Worm (Caenorhabditis elegans) whole organism, L1 larva: ENCODE measurements around the gene K02D10.8.

ENCODE experiments used
- C16A3.4 ChIP-seq: fragments of 150-350 bp; optimal IDR thresholded peaks from 2 replicates; lab custom pipeline; 2014; ENCODE audit warnings: missing biosample characterization, missing genetic modification characterization
- C34B4.2 ChIP-seq: sonication (generic microtip); optimal IDR thresholded peaks from 2 replicates; lab custom pipeline; 2017; ENCODE audit warnings: mild to moderate bottlenecking, missing genetic modification characterization, missing compliant biosample characterization
- alr-1 ChIP-seq: fragments of 200-800 bp; sonication (Bioruptor generic); optimal IDR thresholded peaks from 2 replicates; lab custom pipeline; 2018; ENCODE audit warnings: borderline replicate concordance, mild to moderate bottlenecking, missing genetic modification characterization, missing compliant biosample characterization
- blmp-1 ChIP-seq: fragments of 150-350 bp; optimal IDR thresholded peaks from 2 replicates; lab custom pipeline; 2014; ENCODE audit warnings: missing biosample characterization, missing genetic modification characterization
- ceh-82 ChIP-seq, 3 experiments: fragments of 150-350 bp in 1 of 3; sonication (generic microtip) in 2 of 3; optimal IDR thresholded peaks; 2 replicates each; lab custom pipeline; 2014 to 2017; ENCODE audit warnings: missing biosample characterization in 3 of 3, missing genetic modification characterization in 3 of 3
- ceh-88 ChIP-seq: fragments of 200-800 bp; sonication (Bioruptor generic); IDR thresholded peaks from 2 replicates; pipeline ENCODE4 v1.3.6; 2022; ENCODE audit warnings: missing genetic modification characterization, missing compliant biosample characterization
- ceh-90 ChIP-seq: sonication (generic microtip); optimal IDR thresholded peaks from 2 replicates; lab custom pipeline; 2016; ENCODE audit warnings: missing genetic modification characterization, missing compliant biosample characterization
- ces-1 ChIP-seq: fragments of 150-350 bp; optimal IDR thresholded peaks from 2 replicates; lab custom pipeline; 2014; ENCODE audit warnings: missing biosample characterization, missing genetic modification reagents, missing genetic modification characterization
- dpl-1 ChIP-seq, 3 experiments: fragments of 150-350 bp in 2 of 3; sonication (generic microtip) in 1 of 3; optimal IDR thresholded peaks; 2 replicates each; lab custom pipeline; 2014 to 2017; ENCODE audit warnings: missing biosample characterization in 3 of 3, missing genetic modification characterization in 3 of 3, missing genetic modification reagents in 3 of 3
- dsc-1 ChIP-seq: sonication (generic microtip); optimal IDR thresholded peaks from 2 replicates; lab custom pipeline; 2016; ENCODE audit warnings: mild to moderate bottlenecking, missing genetic modification characterization, missing compliant biosample characterization
- efl-1 ChIP-seq, 4 experiments: fragments of 150-350 bp; optimal IDR thresholded peaks in 3 of 4; peaks in 1 of 4; 1 replicate in 1 of 4; 2 replicates in 3 of 4; lab custom pipeline; 2014; ENCODE audit warnings: missing biosample characterization in 2 of 4, missing genetic modification characterization in 2 of 4, missing genetic modification reagents in 2 of 4
- efl-3 ChIP-seq: fragments of 200-800 bp; sonication (Bioruptor generic); optimal IDR thresholded peaks from 2 replicates; lab custom pipeline; 2018; ENCODE audit warnings: mild to moderate bottlenecking, missing genetic modification characterization, missing compliant biosample characterization
- elt-3 ChIP-seq, 6 experiments: fragments of 150-350 bp in 1 of 6; sonication (generic microtip); optimal IDR thresholded peaks; 2 replicates each; lab custom pipeline; 2017 to 2018; ENCODE audit warnings: missing biosample characterization in 6 of 6, missing genetic modification characterization in 6 of 6, inconsistent platforms in 1 of 6
- fkh-10 ChIP-seq: sonication (generic microtip); optimal IDR thresholded peaks from 2 replicates; lab custom pipeline; 2017; ENCODE audit warnings: missing biosample characterization, missing genetic modification reagents, missing genetic modification characterization
- fkh-4 ChIP-seq: sonication (generic microtip); optimal IDR thresholded peaks from 2 replicates; lab custom pipeline; 2016; ENCODE audit warnings: missing compliant biosample characterization, missing genetic modification characterization, borderline replicate concordance
- fkh-8 ChIP-seq: sonication (generic microtip); optimal IDR thresholded peaks from 2 replicates; lab custom pipeline; 2016; ENCODE audit warnings: mild to moderate bottlenecking, missing genetic modification characterization, missing compliant biosample characterization
- fos-1 ChIP-seq: fragments of 150-350 bp; optimal IDR thresholded peaks from 2 replicates; lab custom pipeline; 2014; ENCODE audit warnings: missing biosample characterization, missing genetic modification characterization
- grh-1 ChIP-seq: fragments of 200-800 bp; sonication (Bioruptor generic); IDR thresholded peaks from 2 replicates; pipeline ENCODE4 v1.3.6; 2022; ENCODE audit warnings: missing genetic modification reagents, missing genetic modification characterization, missing compliant biosample characterization
- irx-1 ChIP-seq: sonication (generic microtip); optimal IDR thresholded peaks from 2 replicates; lab custom pipeline; 2016; ENCODE audit warnings: missing genetic modification characterization, missing compliant biosample characterization
- isw-1 ChIP-seq: fragments of 200-800 bp; sonication (Bioruptor generic); IDR thresholded peaks from 2 replicates; pipeline ENCODE4 v1.3.6; 2022; ENCODE audit warnings: missing genetic modification characterization, missing compliant biosample characterization
- jun-1 ChIP-seq: fragments of 150-350 bp; optimal IDR thresholded peaks from 2 replicates; lab custom pipeline; 2014; ENCODE audit warnings: missing biosample characterization, missing genetic modification reagents, missing genetic modification characterization
- lin-13 ChIP-seq: fragments of 150-350 bp; optimal IDR thresholded peaks from 2 replicates; lab custom pipeline; 2014; ENCODE audit warnings: missing biosample characterization, missing genetic modification reagents, missing genetic modification characterization
- lin-15B ChIP-seq: fragments of 150-350 bp; sonication (generic microtip); optimal IDR thresholded peaks from 3 replicates; lab custom pipeline; 2014; ENCODE audit warnings: missing biosample characterization, missing genetic modification characterization
- lir-3 ChIP-seq: sonication (generic microtip); optimal IDR thresholded peaks from 2 replicates; lab custom pipeline; 2016; ENCODE audit warnings: mild to moderate bottlenecking, missing genetic modification characterization, moderate library complexity, missing compliant biosample characterization; ENCODE audit not compliant: poor library complexity
- lsy-2 ChIP-seq, 2 experiments: fragments of 150-350 bp; optimal IDR thresholded peaks; 2 replicates each; lab custom pipeline; 2014; ENCODE audit warnings: missing biosample characterization in 2 of 2, missing genetic modification characterization in 2 of 2
- mdl-1 ChIP-seq, 2 experiments: fragments of 150-350 bp; optimal IDR thresholded peaks; 2 replicates each; lab custom pipeline; 2014 to 2017; ENCODE audit warnings: missing biosample characterization in 2 of 2, missing genetic modification characterization in 2 of 2, inconsistent platforms in 1 of 2
- mep-1 ChIP-seq: fragments of 150-350 bp; optimal IDR thresholded peaks from 2 replicates; lab custom pipeline; 2014; ENCODE audit warnings: missing biosample characterization, missing genetic modification characterization
- nhr-11 ChIP-seq: fragments of 150-350 bp; optimal IDR thresholded peaks from 2 replicates; lab custom pipeline; 2014; ENCODE audit warnings: missing biosample characterization, missing genetic modification characterization
- nhr-71 ChIP-seq: sonication (generic microtip); optimal IDR thresholded peaks from 2 replicates; lab custom pipeline; 2016; ENCODE audit warnings: mild to moderate bottlenecking, missing genetic modification characterization, moderate library complexity, missing compliant biosample characterization
- nhr-77 ChIP-seq: fragments of 150-350 bp; optimal IDR thresholded peaks from 2 replicates; lab custom pipeline; 2014; ENCODE audit warnings: missing biosample characterization, missing genetic modification characterization
- nhr-84 ChIP-seq: sonication (generic microtip); optimal IDR thresholded peaks from 2 replicates; lab custom pipeline; 2017; ENCODE audit warnings: missing biosample characterization, missing genetic modification characterization
- nhr-85 ChIP-seq: sonication (generic microtip); peaks from one replicate; lab custom pipeline; 2016; ENCODE audit warnings: missing genetic modification characterization, inconsistent platforms, missing compliant biosample characterization
- pag-3 ChIP-seq: sonication (generic microtip); optimal IDR thresholded peaks from 2 replicates; lab custom pipeline; 2017; ENCODE audit warnings: missing genetic modification characterization, mild to moderate bottlenecking, missing compliant biosample characterization, antibody characterized with exemption, borderline replicate concordance; ENCODE audit not compliant: insufficient read depth
- pqm-1 ChIP-seq: sonication (generic microtip); optimal IDR thresholded peaks from 3 replicates; lab custom pipeline; 2017; ENCODE audit warnings: missing biosample characterization, missing genetic modification characterization
- rnt-1 ChIP-seq: sonication (generic microtip); optimal IDR thresholded peaks from 2 replicates; lab custom pipeline; 2016; ENCODE audit warnings: mild to moderate bottlenecking, missing genetic modification characterization, moderate library complexity, missing compliant biosample characterization
- skn-1 ChIP-seq: fragments of 150-350 bp; optimal IDR thresholded peaks from 2 replicates; lab custom pipeline; 2014; ENCODE audit warnings: missing biosample characterization, missing genetic modification characterization
- snpc-4 ChIP-seq: fragments of 150-350 bp; optimal IDR thresholded peaks from 2 replicates; lab custom pipeline; 2014; ENCODE audit warnings: missing biosample characterization, missing genetic modification characterization
- sptf-1 ChIP-seq: fragments of 150-350 bp; optimal IDR thresholded peaks from 2 replicates; lab custom pipeline; 2014; ENCODE audit warnings: missing biosample characterization, missing genetic modification characterization
- tbx-2 ChIP-seq: sonication (generic microtip); optimal IDR thresholded peaks from 2 replicates; lab custom pipeline; 2016; ENCODE audit warnings: missing genetic modification characterization, missing compliant biosample characterization
- unc-130 ChIP-seq: fragments of 150-350 bp; optimal IDR thresholded peaks from 2 replicates; lab custom pipeline; 2017; ENCODE audit warnings: missing biosample characterization, missing genetic modification characterization, inconsistent platforms
- unc-30 ChIP-seq: sonication (generic microtip); optimal IDR thresholded peaks from 2 replicates; lab custom pipeline; 2017; ENCODE audit warnings: missing biosample characterization, missing genetic modification characterization
- unc-86 ChIP-seq: sonication (generic microtip); optimal IDR thresholded peaks from 2 replicates; lab custom pipeline; 2016; ENCODE audit warnings: missing genetic modification characterization, missing compliant biosample characterization
- unc-98 ChIP-seq: fragments of 200-800 bp; sonication (Bioruptor generic); IDR thresholded peaks from 2 replicates; pipeline ENCODE4 v1.3.6; 2022; ENCODE audit warnings: missing genetic modification characterization, missing compliant biosample characterization
- zag-1 ChIP-seq: fragments of 150-350 bp; optimal IDR thresholded peaks from 2 replicates; lab custom pipeline; 2014; ENCODE audit warnings: missing biosample characterization, missing genetic modification characterization
- ztf-11 ChIP-seq, 2 experiments: sonication (generic microtip); optimal IDR thresholded peaks; 2 replicates each; lab custom pipeline; 2016 to 2017; ENCODE audit warnings: missing genetic modification characterization in 2 of 2, missing biosample characterization in 1 of 2, missing compliant biosample characterization in 1 of 2
- ztf-4 ChIP-seq: fragments of 150-350 bp; optimal IDR thresholded peaks from 2 replicates; lab custom pipeline; 2014; ENCODE audit warnings: missing biosample characterization, missing genetic modification characterization

The K02D10.8 gene

DNA sequence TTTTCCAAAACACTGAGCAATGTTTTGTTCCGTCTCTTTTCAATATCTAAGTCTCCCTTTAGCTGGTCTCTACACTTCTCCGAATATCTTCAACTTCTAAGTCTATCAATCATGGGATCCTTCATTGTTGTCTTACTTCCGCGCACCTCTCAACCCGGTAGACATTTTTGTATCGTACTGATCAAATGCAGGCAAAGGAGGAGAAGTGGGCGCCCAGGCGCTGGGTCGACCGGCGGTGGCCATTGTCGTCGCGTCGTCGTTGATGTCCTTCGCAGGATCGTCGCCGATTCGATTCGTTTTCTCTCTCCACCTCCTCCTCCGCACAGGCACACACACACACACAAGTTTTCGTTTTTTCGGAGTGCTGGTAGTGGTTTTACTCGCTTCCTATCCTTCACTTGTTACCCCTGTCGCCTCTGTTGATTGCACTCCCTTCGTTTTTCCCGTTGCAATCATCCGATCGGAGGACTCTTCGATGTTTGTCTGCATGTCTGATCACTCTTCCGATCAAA, 15.2 kb downstream of the K02D10.8 start:
- no peak for TF ChIP-seq ces-1 (GFP tag; lab: Kevin White, UChicago)
- TF ChIP-seq unc-130 (tag; lab: Kevin White, UChicago): peak; percentile 49
- peak; percentile 23 for TF ChIP-seq lin-13 (GFP tag; lab: Kevin White, UChicago)
- peak in 1 of 2 experiments; percentile 14 for TF ChIP-seq mdl-1 (tag; optimal IDR thresholded peaks at IDR 0.05; lab: Kevin White, UChicago)
- peak; percentile 40; the same call in 1 of the 2 replicates for TF ChIP-seq grh-1 (GFP tag; lab: Robert Waterston, UW)
- peak; percentile 18 for TF ChIP-seq skn-1 (tag; lab: Kevin White, UChicago)
- peak in 1 of 3 experiments; percentile 5 for TF ChIP-seq ceh-82 (tag; optimal IDR thresholded peaks at IDR 0.05; lab: Kevin White, UChicago)
- TF ChIP-seq blmp-1 (tag; lab: Kevin White, UChicago): peak; percentile 74
- no peak for TF ChIP-seq zag-1 (tag; lab: Kevin White, UChicago)
- peak; percentile 0 for TF ChIP-seq C16A3.4 (tag; lab: Kevin White, UChicago)
- TF ChIP-seq elt-3 (tag; optimal IDR thresholded peaks at IDR 0.05; lab: Kevin White, UChicago): peak in 3 of 6 experiments; percentile 16 to 81 (median 68)

DNA sequence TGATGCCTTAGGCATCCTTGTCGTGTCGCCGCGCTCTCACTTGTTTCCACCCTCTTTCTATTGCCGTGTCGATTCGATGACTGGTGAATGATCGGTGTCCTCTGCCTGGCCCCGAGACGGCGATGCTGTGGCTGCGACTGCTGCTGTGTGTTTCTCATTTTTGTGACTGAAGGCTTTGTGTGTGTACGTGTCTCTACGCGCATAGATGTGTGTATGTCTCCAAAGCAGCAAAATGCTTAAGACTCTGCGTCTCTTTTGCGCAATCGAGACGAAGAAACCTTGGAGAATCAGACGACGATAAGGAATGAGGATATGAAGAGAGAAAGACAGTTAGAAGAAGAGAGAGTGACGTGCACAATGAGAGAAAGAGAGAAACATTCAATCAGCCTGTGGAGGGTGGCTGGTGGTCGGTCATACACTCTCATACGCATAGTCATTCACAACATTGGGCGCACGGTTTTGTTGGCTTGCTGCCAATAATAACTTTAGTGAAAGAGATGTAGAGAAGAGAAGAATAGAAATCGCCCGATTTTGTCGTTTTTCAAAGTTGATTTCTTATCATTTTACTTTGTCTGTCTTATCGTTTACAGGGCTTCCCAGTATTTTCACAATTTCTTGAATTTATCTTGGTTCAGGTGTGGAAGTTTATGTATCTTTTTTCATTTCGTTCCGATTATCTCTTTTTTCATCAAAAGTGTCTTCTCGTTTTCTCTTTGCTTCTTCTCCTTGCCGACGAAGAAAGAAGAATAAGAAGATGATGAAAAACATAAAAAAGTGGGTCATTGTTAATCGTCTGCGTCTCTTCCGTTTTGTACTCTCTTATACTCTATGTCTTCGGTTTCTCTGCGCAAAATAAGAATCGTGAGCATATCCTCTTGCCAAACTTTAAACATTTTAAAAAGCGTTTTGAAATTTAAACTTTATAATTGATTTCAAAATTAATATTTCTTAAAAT, 16.0 kb downstream of the K02D10.8 start:
- TF ChIP-seq lin-15B (peak; percentile 9), mdl-1 (tag; optimal IDR thresholded peaks at IDR 0.05; lab: Kevin White, UChicago) (peak; percentile 73 to 96), fkh-4 (tag; lab: Kevin White, UChicago) (peak; percentile 80), lir-3 (tag; lab: Kevin White, UChicago) (peak; percentile 81), snpc-4 (tag; lab: Kevin White, UChicago) (peak; percentile 78), unc-30 (no peak), fos-1 (tag; lab: Kevin White, UChicago) (peak; percentile 95), ceh-88 (peak; percentile 90), pag-3 (tag; lab: Kevin White, UChicago) (no peak), nhr-85 (tag; lab: Kevin White, UChicago) (peak; percentile 100), pqm-1 (tag; lab: Kevin White, UChicago) (peak; percentile 24), rnt-1 (tag; lab: Kevin White, UChicago) (peak; percentile 91), lin-13 (GFP tag; lab: Kevin White, UChicago) (peak; percentile 95), isw-1 (GFP tag; lab: Robert Waterston, UW) (peak; percentile 82), dpl-1 (GFP tag; optimal IDR thresholded peaks at IDR 0.05; lab: Kevin White, UChicago) (peak; percentile 68 to 72 (median 70)), unc-98 (GFP tag; lab: Robert Waterston, UW) (peak; percentile 53; the same call in 1 of the 2 replicates), dsc-1 (tag; lab: Kevin White, UChicago) (peak; percentile 96), nhr-84 (no peak), alr-1 (tag; lab: Kevin White, UChicago) (no peak), ceh-90 (tag; lab: Kevin White, UChicago) (no peak), fkh-8 (tag; lab: Kevin White, UChicago) (peak; percentile 96), tbx-2 (peak; percentile 97), sptf-1 (tag; lab: Kevin White, UChicago) (no peak), ztf-11 (tag; optimal IDR thresholded peaks at IDR 0.05; lab: Kevin White, UChicago) (peak in 1 of 2 experiments; percentile 83), irx-1 (tag; lab: Kevin White, UChicago) (peak; percentile 94), mep-1 (peak; percentile 98), unc-86 (tag; lab: Kevin White, UChicago) (peak; percentile 94), zag-1 (tag; lab: Kevin White, UChicago) (peak; percentile 98), jun-1 (tag; lab: Kevin White, UChicago) (peak; percentile 97), efl-1 (optimal IDR thresholded peaks at IDR 0.05; lab: Kevin White, UChicago) (peak; percentile 90 to 97), efl-1 (GFP tag; optimal IDR thresholded peaks at IDR 0.05 in 1 of 2; lab: Kevin White, UChicago) (peak; percentile 70 to 97), nhr-71 (tag; lab: Kevin White, UChicago) (peak; percentile 99), nhr-77 (tag; lab: Kevin White, UChicago) (peak; percentile 96), lsy-2 (tag; optimal IDR thresholded peaks at IDR 0.05; lab: Kevin White, UChicago) (peak; percentile 93 to 96), ztf-4 (tag; lab: Kevin White, UChicago) (peak; percentile 96), C34B4.2 (no peak), elt-3 (tag; optimal IDR thresholded peaks at IDR 0.05; lab: Kevin White, UChicago) (peak in 4 of 6 experiments; percentile 36 to 91 (median 60)), nhr-11 (peak; percentile 95), efl-3 (GFP tag; lab: Kevin White, UChicago) (peak; percentile 23), fkh-10 (GFP tag; lab: Kevin White, UChicago) (peak; percentile 93), ces-1 (GFP tag; lab: Kevin White, UChicago) (no peak)
